Fruit fly (Drosophila melanogaster) whole organism, embryonic: ENCODE data around the gene CG15403.

Source experiments
- Atf3 ChIP-seq: fragments of 200-800 bp; sonication (Bioruptor generic); optimal IDR thresholded peaks from 3 replicates; lab custom pipeline; 2016; ENCODE audit warnings: missing biosample characterization, missing genetic modification characterization
- Atf6 ChIP-seq: fragments of 200-800 bp; sonication (Bioruptor generic); IDR thresholded peaks from 2 replicates; pipeline ENCODE4 v1.3.6; 2022; ENCODE audit warnings: missing biosample characterization, missing genetic modification characterization
- CG10147 ChIP-seq: fragments of 200-800 bp; sonication (Bioruptor generic); optimal IDR thresholded peaks from 2 replicates; lab custom pipeline; 2019; ENCODE audit warnings: missing biosample characterization, mild to moderate bottlenecking, missing genetic modification characterization, moderate library complexity
- CG11085 ChIP-seq: fragments of 200-800 bp; sonication (Bioruptor generic); IDR thresholded peaks from 2 replicates; pipeline ENCODE4 v1.3.6; 2022; ENCODE audit warnings: missing biosample characterization, missing genetic modification characterization
- CG11560 ChIP-seq: fragments of 200-800 bp; sonication (Bioruptor generic); IDR thresholded peaks from 3 replicates; pipeline ENCODE4 v1.3.6; 2022; ENCODE audit warnings: missing biosample characterization, missing genetic modification characterization
- CG12744 ChIP-seq: fragments of 200-800 bp; sonication (Bioruptor generic); optimal IDR thresholded peaks from 2 replicates; lab custom pipeline; 2016; ENCODE audit warnings: missing biosample characterization, missing genetic modification characterization
- CG12769 ChIP-seq: fragments of 200-800 bp; sonication (Bioruptor generic); optimal IDR thresholded peaks from 2 replicates; lab custom pipeline; 2019; ENCODE audit warnings: missing biosample characterization, mild to moderate bottlenecking, missing genetic modification characterization, moderate library complexity
- CG13296 ChIP-seq: fragments of 200-800 bp; sonication (Bioruptor generic); optimal IDR thresholded peaks from 3 replicates; lab custom pipeline; 2018; ENCODE audit warnings: missing biosample characterization, mild to moderate bottlenecking, missing genetic modification characterization
- CG13424 ChIP-seq: fragments of 200-800 bp; sonication (Bioruptor generic); optimal IDR thresholded peaks from 2 replicates; lab custom pipeline; 2019; ENCODE audit warnings: missing biosample characterization, mild to moderate bottlenecking, missing genetic modification characterization, moderate library complexity
- CG14710 ChIP-seq: fragments of 200-800 bp; sonication (Bioruptor generic); optimal IDR thresholded peaks from 3 replicates; lab custom pipeline; 2019; ENCODE audit warnings: missing biosample characterization, mild to moderate bottlenecking, missing genetic modification characterization, moderate library complexity
- CG15269 ChIP-seq: fragments of 200-800 bp; sonication (Bioruptor generic); optimal IDR thresholded peaks from 2 replicates; lab custom pipeline; 2018; ENCODE audit warnings: missing biosample characterization, mild to moderate bottlenecking, missing genetic modification characterization, moderate library complexity
- CG17802 ChIP-seq: fragments of 200-800 bp; sonication (Bioruptor generic); optimal IDR thresholded peaks from 2 replicates; lab custom pipeline; 2018; ENCODE audit warnings: missing biosample characterization, mild to moderate bottlenecking, missing genetic modification characterization, moderate library complexity
- CG18262 ChIP-seq: fragments of 200-800 bp; optimal IDR thresholded peaks from 3 replicates; lab custom pipeline; 2019; ENCODE audit warnings: missing biosample characterization, mild to moderate bottlenecking, missing genetic modification characterization, moderate library complexity
- CG18476 ChIP-seq: fragments of 200-800 bp; sonication (Bioruptor generic); optimal IDR thresholded peaks from 2 replicates; lab custom pipeline; 2016; ENCODE audit warnings: missing biosample characterization, mild to moderate bottlenecking, missing genetic modification characterization
- CG2712 ChIP-seq: fragments of 200-800 bp; optimal IDR thresholded peaks from 3 replicates; lab custom pipeline; 2019; ENCODE audit warnings: missing biosample characterization, mild to moderate bottlenecking, missing genetic modification characterization, moderate library complexity
- CG30403 ChIP-seq: fragments of 200-800 bp; sonication (Bioruptor generic); optimal IDR thresholded peaks from 3 replicates; lab custom pipeline; 2016; ENCODE audit warnings: missing biosample characterization, missing genetic modification characterization
- CG4617 ChIP-seq: fragments of 200-800 bp; sonication (Bioruptor generic); optimal IDR thresholded peaks from 3 replicates; lab custom pipeline; 2016; ENCODE audit warnings: missing biosample characterization, missing genetic modification characterization, borderline replicate concordance
- CG4707 ChIP-seq: fragments of 200-800 bp; sonication (Bioruptor generic); optimal IDR thresholded peaks from 2 replicates; lab custom pipeline; 2018; ENCODE audit warnings: missing biosample characterization, mild to moderate bottlenecking, missing genetic modification characterization, moderate library complexity
- CG8290 ChIP-seq, 3 experiments: fragments of 200-800 bp; sonication (Bioruptor generic); optimal IDR thresholded peaks; 2 replicates each; lab custom pipeline; 2016 to 2019; ENCODE audit warnings: missing biosample characterization in 3 of 3, missing genetic modification characterization in 3 of 3, mild to moderate bottlenecking in 2 of 3, moderate library complexity in 1 of 3
- CTCF ChIP-seq: fragments of 200-800 bp; sonication (Bioruptor generic); optimal IDR thresholded peaks from 2 replicates; lab custom pipeline; 2017; ENCODE audit warnings: missing biosample characterization, mild to moderate bottlenecking, missing genetic modification characterization, moderate library complexity
- Hey ChIP-seq: fragments of 200-800 bp; sonication (Bioruptor generic); optimal IDR thresholded peaks from 3 replicates; lab custom pipeline; 2018; ENCODE audit warnings: missing biosample characterization, mild to moderate bottlenecking, missing genetic modification characterization
- Lhr ChIP-seq: fragments of 200-800 bp; sonication (Bioruptor generic); optimal IDR thresholded peaks from 3 replicates; lab custom pipeline; 2017; ENCODE audit warnings: mild to moderate bottlenecking, missing biosample characterization, missing genetic modification reagents, missing genetic modification characterization
- MESR4 ChIP-seq: fragments of 200-800 bp; sonication (Bioruptor generic); optimal IDR thresholded peaks from 2 replicates; lab custom pipeline; 2018; ENCODE audit warnings: missing biosample characterization, mild to moderate bottlenecking, missing genetic modification characterization, moderate library complexity
- Mad ChIP-seq: fragments of 200-800 bp; sonication (Bioruptor generic); optimal IDR thresholded peaks from 2 replicates; lab custom pipeline; 2016; ENCODE audit warnings: missing biosample characterization, missing genetic modification characterization
- NC2β ChIP-seq: fragments of 200-800 bp; sonication (Bioruptor generic); optimal IDR thresholded peaks from 2 replicates; lab custom pipeline; 2016; ENCODE audit warnings: missing biosample characterization, missing genetic modification characterization
- Nf-YB ChIP-seq: fragments of 200-800 bp; sonication (Bioruptor generic); optimal IDR thresholded peaks from 3 replicates; lab custom pipeline; 2019; ENCODE audit warnings: missing biosample characterization, mild to moderate bottlenecking, missing genetic modification characterization, moderate library complexity
- Sin3A ChIP-seq: fragments of >200 bp; optimal IDR thresholded peaks from 2 replicates; lab custom pipeline; 2018
- TFAM ChIP-seq: fragments of 200-800 bp; sonication (Bioruptor generic); optimal IDR thresholded peaks from 2 replicates; lab custom pipeline; 2017; ENCODE audit warnings: missing biosample characterization, missing genetic modification characterization, inconsistent platforms
- Tbp ChIP-seq: fragments of >200 bp; optimal IDR thresholded peaks from 2 replicates; lab custom pipeline; 2018; ENCODE audit warnings: missing biosample characterization, missing genetic modification characterization
- ase ChIP-seq: fragments of 200-800 bp; sonication (Bioruptor generic); IDR thresholded peaks from 3 replicates; pipeline ENCODE4 v1.3.6; 2022; ENCODE audit warnings: missing biosample characterization, missing genetic modification characterization
- az2 ChIP-seq: fragments of 200-800 bp; sonication (Bioruptor generic); optimal IDR thresholded peaks from 3 replicates; lab custom pipeline; 2016; ENCODE audit warnings: missing biosample characterization, missing genetic modification characterization
- bcd ChIP-seq: fragments of 200-800 bp; sonication (Bioruptor generic); optimal IDR thresholded peaks from 2 replicates; lab custom pipeline; 2017; ENCODE audit warnings: missing biosample characterization, mild to moderate bottlenecking, missing genetic modification characterization
- ci ChIP-seq: fragments of 200-800 bp; sonication (Bioruptor generic); IDR thresholded peaks from 3 replicates; pipeline ENCODE4 v1.3.6; 2022; ENCODE audit warnings: missing biosample characterization, missing genetic modification characterization
- croc ChIP-seq: fragments of 200-800 bp; sonication (Bioruptor generic); conservative IDR thresholded peaks from 3 replicates; pipeline ENCODE4 v1.3.6; 2022; ENCODE audit warnings: missing biosample characterization, missing genetic modification characterization
- crol ChIP-seq: fragments of 200-800 bp; sonication (Bioruptor generic); IDR thresholded peaks from 2 replicates; pipeline ENCODE4 v1.3.6; 2022; ENCODE audit warnings: missing biosample characterization, missing genetic modification characterization
- eve ChIP-seq, 2 experiments: fragments of >200 bp; optimal IDR thresholded peaks; 2 replicates each; lab custom pipeline; 2017; ENCODE audit warnings: missing biosample characterization in 2 of 2, missing genetic modification characterization in 2 of 2
- ewg ChIP-seq: fragments of 200-800 bp; sonication (Bioruptor generic); optimal IDR thresholded peaks from 3 replicates; lab custom pipeline; 2017; ENCODE audit warnings: mild to moderate bottlenecking, missing biosample characterization, missing genetic modification reagents, missing genetic modification characterization
- gfzf ChIP-seq: fragments of 200-800 bp; sonication (Bioruptor generic); optimal IDR thresholded peaks from 2 replicates; lab custom pipeline; 2016; ENCODE audit warnings: missing biosample characterization, mild to moderate bottlenecking, missing genetic modification characterization, moderate library complexity
- grau ChIP-seq: fragments of 200-800 bp; optimal IDR thresholded peaks from 3 replicates; lab custom pipeline; 2019; ENCODE audit warnings: missing biosample characterization, mild to moderate bottlenecking, missing genetic modification characterization, moderate library complexity
- jumu ChIP-seq: fragments of 200-800 bp; sonication (Bioruptor generic); optimal IDR thresholded peaks from 3 replicates; lab custom pipeline; 2016; ENCODE audit warnings: missing biosample characterization, missing genetic modification characterization
- kni ChIP-seq: fragments of 200-800 bp; sonication (Bioruptor generic); optimal IDR thresholded peaks from 3 replicates; lab custom pipeline; 2017; ENCODE audit warnings: mild to moderate bottlenecking, missing biosample characterization, missing genetic modification reagents, missing genetic modification characterization
- nerfin-2 ChIP-seq: fragments of 200-800 bp; sonication (Bioruptor generic); IDR thresholded peaks from 2 replicates; pipeline ENCODE4 v1.3.6; 2022; ENCODE audit warnings: missing biosample characterization, missing genetic modification characterization; ENCODE audit not compliant: partially characterized antibody
- otp ChIP-seq: fragments of 200-800 bp; sonication (Bioruptor generic); IDR thresholded peaks from 3 replicates; pipeline ENCODE4, ENCODE4 v1.3.6; 2022; ENCODE audit warnings: missing biosample characterization, missing genetic modification characterization
- pb ChIP-seq: fragments of 200-800 bp; sonication (Bioruptor generic); optimal IDR thresholded peaks from 3 replicates; lab custom pipeline; 2016; ENCODE audit warnings: missing biosample characterization, missing genetic modification characterization
- psq ChIP-seq: fragments of 200-800 bp; sonication (Bioruptor generic); optimal IDR thresholded peaks from 2 replicates; lab custom pipeline; 2017; ENCODE audit warnings: missing biosample characterization, missing genetic modification characterization
- pum ChIP-seq: fragments of 200-800 bp; sonication (Bioruptor generic); optimal IDR thresholded peaks from 2 replicates; lab custom pipeline; 2016; ENCODE audit warnings: missing biosample characterization, missing genetic modification characterization
- ro ChIP-seq: fragments of 200-800 bp; sonication (Bioruptor generic); IDR thresholded peaks from 2 replicates; pipeline ENCODE4 v1.3.6; 2022; ENCODE audit warnings: missing biosample characterization, missing genetic modification characterization
- sisA ChIP-seq: fragments of 200-800 bp; sonication (Bioruptor generic); IDR thresholded peaks from 2 replicates; pipeline ENCODE4 v1.3.6; 2022; ENCODE audit warnings: missing biosample characterization, missing genetic modification characterization
- tll ChIP-seq, 2 experiments: fragments of 200-800 bp in 1 of 2; fragments of >200 bp in 1 of 2; sonication (Bioruptor generic) in 1 of 2; optimal IDR thresholded peaks; 2 replicates each; lab custom pipeline; 2017 to 2019; ENCODE audit warnings: missing biosample characterization in 2 of 2, missing genetic modification characterization in 2 of 2, mild to moderate bottlenecking in 1 of 2, moderate library complexity in 1 of 2
- trem ChIP-seq: fragments of 200-800 bp; optimal IDR thresholded peaks from 3 replicates; lab custom pipeline; 2019; ENCODE audit warnings: missing biosample characterization, mild to moderate bottlenecking, missing genetic modification characterization, moderate library complexity
- tx ChIP-seq: fragments of 200-800 bp; sonication (Bioruptor generic); optimal IDR thresholded peaks from 2 replicates; lab custom pipeline; 2016; ENCODE audit warnings: missing biosample characterization, missing genetic modification characterization
- z ChIP-seq: fragments of 200-800 bp; sonication (Bioruptor generic); IDR thresholded peaks from 3 replicates; pipeline ENCODE4 v1.3.6; 2022; ENCODE audit warnings: missing biosample characterization, missing genetic modification characterization

CG15403 gene

dm6 chr2L:3092535-3092934, 35.9 kb upstream of the CG15403 start (continued):
- TF ChIP-seq CG13296 = no peak
- TF ChIP-seq Sin3A (lab: Kevin White, UChicago) = no peak
- TF ChIP-seq ci = peak; percentile 51; the same call in 1 of the 3 replicates
- no peak for TF ChIP-seq CG12744 (GFP tag; lab: Kevin White, UChicago)
- peak; percentile 41 for TF ChIP-seq CG12769 (tag; lab: Kevin White, UChicago)
- TF ChIP-seq Lhr (GFP tag; lab: Kevin White, UChicago) = no peak
- no peak for TF ChIP-seq ro (GFP tag; lab: Robert Waterston, UW)
- no peak for TF ChIP-seq croc (GFP tag; lab: Robert Waterston, UW)
- TF ChIP-seq az2 (GFP tag; lab: Kevin White, UChicago) = peak; percentile 23
- no peak for TF ChIP-seq Atf3 (GFP tag; lab: Kevin White, UChicago)
- peak; percentile 55 for TF ChIP-seq CG15269 (tag; lab: Kevin White, UChicago)
- TF ChIP-seq TFAM (GFP tag; lab: Kevin White, UChicago) = no peak
- no peak for TF ChIP-seq Atf6 (GFP tag; lab: Robert Waterston, UW)
- TF ChIP-seq Hey (tag; lab: Kevin White, UChicago) = no peak
- TF ChIP-seq psq = no peak
- TF ChIP-seq CG13424 = peak; percentile 21
- TF ChIP-seq kni (GFP tag; lab: Kevin White, UChicago) = no peak
- 0 out of 3 replicates have a peak, but pooled peaks have one; percentile 34 for TF ChIP-seq otp (GFP tag; lab: Robert Waterston, UW)
- no peak for TF ChIP-seq CG18476
- TF ChIP-seq NC2β (GFP tag; lab: Kevin White, UChicago) = no peak
- TF ChIP-seq trem (tag; lab: Kevin White, UChicago) = no peak
- TF ChIP-seq Tbp (GFP tag; lab: Kevin White, UChicago) = no peak
- no peak for TF ChIP-seq CG11085 (GFP tag; lab: Robert Waterston, UW)
- TF ChIP-seq MESR4 (GFP tag; lab: Kevin White, UChicago) = no peak
- TF ChIP-seq CG8290 (GFP tag; optimal IDR thresholded peaks at IDR 0.05; lab: Kevin White, UChicago) = no peak
- TF ChIP-seq CG8290 (tag; optimal IDR thresholded peaks at IDR 0.05; lab: Kevin White, UChicago) = no peak
- TF ChIP-seq CG11560 (tag; lab: Robert Waterston, UW) = no peak
- no peak for TF ChIP-seq CG4707
- TF ChIP-seq Mad (GFP tag; lab: Kevin White, UChicago) = peak; percentile 5
- peak; percentile 13 for TF ChIP-seq CG10147
- no peak for TF ChIP-seq ewg (GFP tag; lab: Kevin White, UChicago)
- no peak for TF ChIP-seq CG14710 (tag; lab: Kevin White, UChicago)
- no peak for TF ChIP-seq tx (GFP tag; lab: Kevin White, UChicago)
- no peak for TF ChIP-seq jumu (GFP tag; lab: Kevin White, UChicago)
- no peak for TF ChIP-seq Nf-YB (GFP tag; lab: Kevin White, UChicago)
- TF ChIP-seq CG4617 (GFP tag; lab: Kevin White, UChicago) = no peak
- TF ChIP-seq sisA (GFP tag; lab: Robert Waterston, UW) = peak; percentile 60
- no peak for TF ChIP-seq CG2712 (tag; lab: Kevin White, UChicago)
- no peak for TF ChIP-seq CG17802 (tag; lab: Kevin White, UChicago)
- TF ChIP-seq CTCF = no peak
- TF ChIP-seq ase = 0 out of 3 replicates have a peak, but pooled peaks have one; percentile 33
- peak; percentile 11 for TF ChIP-seq grau (tag; lab: Kevin White, UChicago)
- TF ChIP-seq crol (GFP tag; lab: Robert Waterston, UW) = no peak
- no peak for TF ChIP-seq gfzf (GFP tag; lab: Kevin White, UChicago)
- TF ChIP-seq tll (GFP tag; optimal IDR thresholded peaks at IDR 0.05; lab: Kevin White, UChicago) = no peak
- peak; percentile 21 for TF ChIP-seq pum (GFP tag; lab: Kevin White, UChicago)
- no peak for TF ChIP-seq pb (GFP tag; lab: Kevin White, UChicago)
- no peak for TF ChIP-seq CG18262
- TF ChIP-seq z (GFP tag; lab: Robert Waterston, UW) = no peak
- TF ChIP-seq nerfin-2 (GFP tag; lab: Robert Waterston, UW) = no peak
- peak; percentile 3 for TF ChIP-seq bcd (GFP tag; lab: Kevin White, UChicago)
- peak; percentile 47 for TF ChIP-seq CG30403 (GFP tag; lab: Kevin White, UChicago)
- peak in 1 of 2 experiments; percentile 64 for TF ChIP-seq eve (GFP tag; optimal IDR thresholded peaks at IDR 0.05; lab: Kevin White, UChicago)
